Fruit fly (Drosophila melanogaster): ENCODE measurements around the gene COX7A.

The COX7A gene

DNA sequence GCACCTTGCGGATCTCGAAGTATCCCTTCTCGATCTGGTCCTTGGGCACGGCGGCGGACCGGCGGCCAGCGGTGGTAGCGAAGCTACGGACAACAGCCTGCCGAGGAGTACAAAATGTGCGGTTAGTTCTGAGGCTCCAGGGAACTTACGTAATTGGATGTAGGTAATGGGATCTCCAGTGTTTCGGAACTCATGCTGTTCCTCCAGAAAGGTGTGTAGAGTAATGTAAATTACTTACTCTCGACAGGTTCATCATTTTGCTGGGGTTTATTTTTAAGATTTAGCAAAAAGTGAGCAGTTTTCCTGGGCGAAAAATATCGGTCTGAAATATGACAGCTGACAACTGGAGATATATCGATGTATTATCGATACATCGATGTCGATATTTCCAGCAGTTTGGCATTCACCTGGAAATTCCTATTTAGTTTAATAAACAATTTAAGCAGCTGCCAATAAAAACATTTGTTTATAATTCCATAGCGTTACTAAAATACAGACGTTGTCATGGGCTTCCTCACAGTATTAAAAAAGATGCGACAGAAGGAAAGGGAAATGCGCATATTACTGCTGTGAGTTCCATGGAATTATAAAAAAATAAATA is at the start of gene COX7A, which contains the start of gene Arl2:
Gene COX7A, minus strand, starts transcription at position 369 of the 601 bp plus-strand sequence.
Gene Arl2, plus strand, starts transcription at position 426 of the 601 bp plus-strand sequence.
- TF ChIP-seq usp (GFP tag; optimal IDR thresholded peaks at IDR 0.05) (no peak), pan (optimal IDR thresholded peaks at IDR 0.05) (no peak), psq (optimal IDR thresholded peaks at IDR 0.05) (no peak), EcR (GFP tag; optimal IDR thresholded peaks at IDR 0.05) (no peak)

- TF ChIP-seq CG8478 (optimal IDR thresholded peaks at IDR 0.05) (no peak), pan (optimal IDR thresholded peaks at IDR 0.05) (no peak)
Observed at dm6 chr3R:8389636-8390035, 48.8 kb upstream of the COX7A start.

DNA sequence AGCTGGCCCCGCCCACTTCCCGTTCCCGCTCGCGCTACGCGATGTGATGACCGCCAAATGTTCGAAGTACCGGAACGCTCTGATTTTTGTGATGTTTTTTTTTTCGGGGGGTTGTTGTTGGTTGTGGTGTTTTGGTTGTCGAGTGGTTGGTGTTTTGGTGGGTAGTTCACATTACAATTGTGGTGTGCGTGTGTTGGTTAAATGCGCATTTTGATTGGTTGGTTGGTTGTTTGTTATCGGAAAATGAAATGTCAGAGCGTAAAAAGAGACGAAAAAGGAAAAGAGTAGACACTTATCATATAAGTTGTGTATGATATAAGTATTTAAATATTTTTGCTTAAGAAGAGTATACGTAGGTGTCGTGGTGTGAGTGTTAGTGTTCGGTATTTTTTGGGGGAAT is 27.7 kb upstream of the COX7A start:
- no peak for TF ChIP-seq usp (GFP tag; optimal IDR thresholded peaks at IDR 0.05)
- no peak for TF ChIP-seq pan (optimal IDR thresholded peaks at IDR 0.05)
- TF ChIP-seq CG8478 (optimal IDR thresholded peaks at IDR 0.05) = no peak
- no peak for TF ChIP-seq psq (optimal IDR thresholded peaks at IDR 0.05)
- TF ChIP-seq Dll (optimal IDR thresholded peaks at IDR 0.05) = no peak
- no peak for TF ChIP-seq EcR (GFP tag; optimal IDR thresholded peaks at IDR 0.05)

DNA sequence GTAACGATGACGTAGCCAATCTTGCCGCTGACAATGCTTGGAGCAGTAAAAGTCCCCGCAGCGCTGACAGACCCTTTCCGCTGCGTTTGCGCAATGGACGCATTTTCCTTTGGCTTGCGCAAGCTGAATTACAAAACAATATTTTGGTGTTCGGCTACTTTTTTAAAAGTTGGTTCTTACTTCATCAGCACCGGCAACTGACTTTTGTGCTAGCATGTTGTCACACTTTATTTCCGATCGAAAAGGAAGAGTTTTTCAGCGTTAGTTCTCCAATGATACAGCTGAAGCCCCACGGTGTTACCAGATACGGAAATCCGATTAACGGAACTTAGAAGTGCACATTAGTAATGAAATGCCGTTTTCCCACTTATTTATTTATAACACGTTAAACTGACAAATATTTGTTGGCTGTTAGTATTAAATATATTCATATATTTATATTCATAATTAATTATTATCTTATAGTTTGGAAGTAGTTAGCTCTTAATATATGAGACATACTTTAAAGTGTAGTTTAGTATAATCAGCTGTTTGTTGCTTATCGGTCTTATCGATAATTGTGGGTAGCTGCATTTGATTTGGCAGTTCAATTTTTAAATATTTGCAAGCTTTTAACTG is 21.5 kb upstream of the COX7A start, which contains the start of the genes Veneno and CG7963:
Gene Veneno, minus strand, starts transcription at position 296 of the 618 bp plus-strand sequence.
Gene CG7963, plus strand, starts transcription at position 568 of the 618 bp plus-strand sequence.
- TF ChIP-seq usp (GFP tag; optimal IDR thresholded peaks at IDR 0.05) (no peak), pan (optimal IDR thresholded peaks at IDR 0.05) (no peak), Dll (optimal IDR thresholded peaks at IDR 0.05) (no peak), EcR (GFP tag; optimal IDR thresholded peaks at IDR 0.05) (no peak), CG8478 (optimal IDR thresholded peaks at IDR 0.05) (no peak), psq (optimal IDR thresholded peaks at IDR 0.05) (no peak)

DNA sequence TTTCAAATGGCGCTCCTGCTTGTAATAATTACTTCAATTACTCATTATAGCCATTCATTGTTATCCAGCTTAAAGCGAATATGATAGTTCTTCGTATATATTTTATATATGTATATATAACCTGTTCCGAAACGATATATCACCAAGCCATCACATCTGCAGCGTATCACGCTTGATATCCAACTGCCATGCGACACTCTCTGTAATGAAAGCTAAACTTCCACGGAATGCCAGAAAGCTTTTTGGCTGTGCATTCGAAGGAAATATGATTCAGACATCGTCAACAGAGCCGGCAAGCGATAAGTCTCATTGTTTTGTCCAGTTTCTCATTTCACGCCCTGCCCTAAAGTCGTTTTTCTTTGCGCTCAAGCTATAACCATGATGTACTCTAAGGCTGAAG is 17.2 kb upstream of the COX7A start:
- TF ChIP-seq CG8478 (optimal IDR thresholded peaks at IDR 0.05) = no peak
- no peak for TF ChIP-seq psq (optimal IDR thresholded peaks at IDR 0.05)
- no peak for TF ChIP-seq pan (optimal IDR thresholded peaks at IDR 0.05)
- no peak for TF ChIP-seq Dll (optimal IDR thresholded peaks at IDR 0.05)
- TF ChIP-seq EcR (GFP tag; optimal IDR thresholded peaks at IDR 0.05) = no peak
- no peak for TF ChIP-seq usp (GFP tag; optimal IDR thresholded peaks at IDR 0.05)

DNA sequence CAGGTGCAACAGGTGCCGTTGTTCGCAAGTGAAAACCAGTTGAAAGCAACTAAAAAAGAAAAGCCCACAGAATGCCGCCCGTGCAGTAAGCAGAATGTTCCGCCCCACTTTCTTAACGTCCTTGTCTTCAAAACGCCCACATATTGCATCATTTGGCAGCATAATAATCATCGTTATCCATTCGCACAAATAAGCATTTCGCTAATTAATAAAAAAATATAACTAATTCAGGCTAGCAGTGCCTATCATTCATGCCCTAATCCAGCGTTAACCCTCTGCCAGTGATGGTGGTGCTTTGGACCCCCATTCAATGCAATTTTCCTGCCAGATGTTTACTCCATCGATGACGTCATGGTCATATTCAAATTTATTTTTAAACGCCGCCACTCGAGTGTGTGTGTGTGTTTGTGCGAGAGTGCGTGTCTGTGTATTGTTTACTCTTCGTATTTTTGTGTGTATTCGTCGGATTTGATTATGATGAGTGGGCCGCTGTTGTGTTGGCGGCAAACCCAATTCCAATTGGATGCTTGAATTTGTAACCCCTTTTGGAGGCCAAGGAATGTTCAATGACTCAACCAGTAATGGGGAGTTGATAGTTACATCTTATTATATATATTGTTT is 16.6 kb upstream of the COX7A start:
- TF ChIP-seq usp (GFP tag; optimal IDR thresholded peaks at IDR 0.05) (no peak), psq (optimal IDR thresholded peaks at IDR 0.05) (no peak), CG8478 (optimal IDR thresholded peaks at IDR 0.05) (no peak), Dll (optimal IDR thresholded peaks at IDR 0.05) (no peak), EcR (GFP tag; optimal IDR thresholded peaks at IDR 0.05) (no peak), pan (optimal IDR thresholded peaks at IDR 0.05) (no peak)

- TF ChIP-seq Dll (optimal IDR thresholded peaks at IDR 0.05) (no peak), CG8478 (optimal IDR thresholded peaks at IDR 0.05) (no peak), psq (optimal IDR thresholded peaks at IDR 0.05) (no peak), EcR (GFP tag; optimal IDR thresholded peaks at IDR 0.05) (no peak), usp (GFP tag; optimal IDR thresholded peaks at IDR 0.05) (no peak), pan (optimal IDR thresholded peaks at IDR 0.05) (no peak)
Observed at dm6 chr3R:8356626-8357290, 15.9 kb upstream of the COX7A start, which contains the start of gene stck. Gene stck (plus strand): TSS chr3R:8356978.

DNA sequence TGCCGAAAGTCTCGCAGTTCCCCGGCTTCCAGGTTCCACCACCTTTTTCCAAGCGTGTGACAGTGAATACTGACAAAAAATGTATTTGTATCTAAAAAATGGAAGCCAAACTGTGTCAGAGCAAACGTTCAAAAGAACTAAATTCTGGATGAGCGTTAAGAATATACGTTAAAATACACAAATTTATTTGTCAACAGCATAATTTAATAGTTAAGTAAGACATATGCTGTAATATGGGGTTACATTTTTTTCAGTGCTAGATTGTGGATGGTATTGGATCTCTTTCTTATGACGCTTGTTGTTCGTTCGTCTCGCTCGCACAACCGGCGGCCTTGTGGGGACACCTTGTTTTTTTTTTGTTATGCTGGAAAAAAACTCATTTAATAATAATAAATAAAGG is 14.7 kb upstream of the COX7A start:
- TF ChIP-seq EcR (GFP tag; optimal IDR thresholded peaks at IDR 0.05) = no peak
- TF ChIP-seq CG8478 (optimal IDR thresholded peaks at IDR 0.05) = no peak
- TF ChIP-seq pan (optimal IDR thresholded peaks at IDR 0.05) = no peak
- no peak for TF ChIP-seq Dll (optimal IDR thresholded peaks at IDR 0.05)

- TF ChIP-seq Dll (optimal IDR thresholded peaks at IDR 0.05) (no peak), psq (optimal IDR thresholded peaks at IDR 0.05) (no peak), CG8478 (optimal IDR thresholded peaks at IDR 0.05) (no peak), EcR (GFP tag; optimal IDR thresholded peaks at IDR 0.05) (no peak), usp (GFP tag; optimal IDR thresholded peaks at IDR 0.05) (no peak), pan (optimal IDR thresholded peaks at IDR 0.05) (no peak)
Observed at dm6 chr3R:8354969-8355368, 14.1 kb upstream of the COX7A start.

dm6 chr3R:8354458-8354857 is 13.6 kb upstream of the COX7A start:
- no peak for TF ChIP-seq pan (optimal IDR thresholded peaks at IDR 0.05)

- TF ChIP-seq EcR (GFP tag; optimal IDR thresholded peaks at IDR 0.05) (no peak), Dll (optimal IDR thresholded peaks at IDR 0.05) (no peak), psq (optimal IDR thresholded peaks at IDR 0.05) (no peak), usp (GFP tag; optimal IDR thresholded peaks at IDR 0.05) (no peak), pan (optimal IDR thresholded peaks at IDR 0.05) (no peak), CG8478 (optimal IDR thresholded peaks at IDR 0.05) (no peak)
Observed at dm6 chr3R:8353994-8354393, 13.2 kb upstream of the COX7A start.
